Worm (Caenorhabditis elegans) whole organism, L3 larva: ENCODE data around the gene T01B11.1.
A peak's percentile ranks its signal among the peaks of the same experiment; 100 is the strongest.

Experiments
- R02D3.7 ChIP-seq: fragments of 150-350 bp; optimal IDR thresholded peaks from 2 replicates; lab custom pipeline; 2014; ENCODE audit warnings: missing biosample characterization, missing genetic modification characterization
- ZK546.5 ChIP-seq: sonication (generic microtip); optimal IDR thresholded peaks from 2 replicates; lab custom pipeline; 2017; ENCODE audit warnings: missing biosample characterization, missing genetic modification characterization
- aly-2 ChIP-seq: fragments of 150-350 bp; optimal IDR thresholded peaks from 2 replicates; lab custom pipeline; 2014; ENCODE audit warnings: missing biosample characterization, missing genetic modification characterization
- ama-1 ChIP-seq: fragments of 150-350 bp; optimal IDR thresholded peaks from 2 replicates; lab custom pipeline; 2018
- ceh-16 ChIP-seq: sonication (generic microtip); optimal IDR thresholded peaks from 2 replicates; lab custom pipeline; 2017; ENCODE audit warnings: missing biosample characterization, missing genetic modification characterization
- ceh-28 ChIP-seq: fragments of 150-350 bp; optimal IDR thresholded peaks from 2 replicates; lab custom pipeline; 2014; ENCODE audit warnings: missing biosample characterization, missing genetic modification reagents, missing genetic modification characterization
- ceh-82 ChIP-seq: fragments of 150-350 bp; optimal IDR thresholded peaks from 2 replicates; lab custom pipeline; 2014; ENCODE audit warnings: missing biosample characterization, missing genetic modification characterization
- ceh-9 ChIP-seq: sonication (generic microtip); optimal IDR thresholded peaks from 2 replicates; lab custom pipeline; 2018; ENCODE audit warnings: missing biosample characterization, missing genetic modification characterization
- daf-12 ChIP-seq: fragments of 150-350 bp; optimal IDR thresholded peaks from 2 replicates; lab custom pipeline; 2014; ENCODE audit warnings: missing biosample characterization, missing genetic modification reagents, missing genetic modification characterization
- egl-27 ChIP-seq: sonication (generic microtip); optimal IDR thresholded peaks from 4 replicates; lab custom pipeline; 2017; ENCODE audit warnings: missing biosample characterization, missing genetic modification reagents, missing genetic modification characterization
- egl-5 ChIP-seq: fragments of 150-350 bp; optimal IDR thresholded peaks from 2 replicates; lab custom pipeline; 2017; ENCODE audit warnings: missing biosample characterization, missing genetic modification reagents, missing genetic modification characterization, inconsistent platforms
- elt-1 ChIP-seq: fragments of 150-350 bp; optimal IDR thresholded peaks from 2 replicates; lab custom pipeline; 2014; ENCODE audit warnings: missing biosample characterization, missing genetic modification characterization
- elt-2 ChIP-seq: sonication (generic microtip); optimal IDR thresholded peaks from 2 replicates; lab custom pipeline; 2016; ENCODE audit warnings: missing genetic modification reagents, mild to moderate bottlenecking, missing genetic modification characterization, missing compliant biosample characterization
- elt-3 ChIP-seq, 3 experiments: fragments of 150-350 bp in 1 of 3; sonication (generic microtip) in 2 of 3; optimal IDR thresholded peaks; 2 replicates in 2 of 3; 4 replicates in 1 of 3; lab custom pipeline; 2014 to 2017; ENCODE audit warnings: missing biosample characterization in 3 of 3, missing genetic modification characterization in 3 of 3
- eor-1 ChIP-seq, 2 experiments: fragments of 150-350 bp; optimal IDR thresholded peaks; 2 replicates each; lab custom pipeline; 2014 to 2018; ENCODE audit warnings: missing biosample characterization in 2 of 2, missing genetic modification characterization in 2 of 2
- fkh-10 ChIP-seq: sonication (generic microtip); optimal IDR thresholded peaks from 2 replicates; lab custom pipeline; 2017; ENCODE audit warnings: missing biosample characterization, missing genetic modification reagents, missing genetic modification characterization
- fkh-2 ChIP-seq: fragments of 150-350 bp; optimal IDR thresholded peaks from 2 replicates; lab custom pipeline; 2014; ENCODE audit warnings: missing biosample characterization, missing genetic modification reagents, missing genetic modification characterization
- fos-1 ChIP-seq: fragments of 150-350 bp; optimal IDR thresholded peaks from 2 replicates; lab custom pipeline; 2014; ENCODE audit warnings: missing biosample characterization, missing genetic modification characterization
- hmg-11 ChIP-seq: sonication (generic microtip); optimal IDR thresholded peaks from 2 replicates; lab custom pipeline; 2016; ENCODE audit warnings: missing genetic modification characterization, missing compliant biosample characterization
- jun-1 ChIP-seq: fragments of 150-350 bp; optimal IDR thresholded peaks from 2 replicates; lab custom pipeline; 2014; ENCODE audit warnings: missing biosample characterization, missing genetic modification reagents, missing genetic modification characterization
- lin-15B ChIP-seq: fragments of 150-350 bp; optimal IDR thresholded peaks from 2 replicates; lab custom pipeline; 2014; ENCODE audit warnings: missing biosample characterization, missing genetic modification characterization
- lin-39 ChIP-seq: fragments of 150-350 bp; optimal IDR thresholded peaks from 2 replicates; lab custom pipeline; 2018; ENCODE audit warnings: missing biosample characterization, missing genetic modification reagents, missing genetic modification characterization
- lsy-12 ChIP-seq: sonication (generic microtip); optimal IDR thresholded peaks from 2 replicates; lab custom pipeline; 2016; ENCODE audit warnings: mild to moderate bottlenecking, missing genetic modification characterization, missing compliant biosample characterization
- mdl-1 ChIP-seq: fragments of 150-350 bp; optimal IDR thresholded peaks from 2 replicates; lab custom pipeline; 2014; ENCODE audit warnings: missing biosample characterization, missing genetic modification characterization
- mml-1 ChIP-seq: fragments of 150-350 bp; sonication (generic microtip); optimal IDR thresholded peaks from 3 replicates; lab custom pipeline; 2014; ENCODE audit warnings: missing biosample characterization, missing genetic modification characterization
- nfya-1 ChIP-seq: sonication (generic microtip); optimal IDR thresholded peaks from 2 replicates; lab custom pipeline; 2017; ENCODE audit warnings: missing genetic modification characterization, mild to moderate bottlenecking, missing compliant biosample characterization, antibody characterized with exemption, moderate library complexity; ENCODE audit not compliant: insufficient read depth
- nhr-11 ChIP-seq: fragments of 150-350 bp; optimal IDR thresholded peaks from 2 replicates; lab custom pipeline; 2014; ENCODE audit warnings: missing biosample characterization, missing genetic modification characterization
- nhr-12 ChIP-seq: fragments of 150-350 bp; optimal IDR thresholded peaks from 2 replicates; lab custom pipeline; 2014; ENCODE audit warnings: missing biosample characterization, missing genetic modification characterization
- nhr-23 ChIP-seq: fragments of 150-350 bp; optimal IDR thresholded peaks from 2 replicates; lab custom pipeline; 2014; ENCODE audit warnings: missing biosample characterization, missing genetic modification reagents, missing genetic modification characterization
- nhr-237 ChIP-seq: fragments of 150-350 bp; optimal IDR thresholded peaks from 2 replicates; lab custom pipeline; 2014; ENCODE audit warnings: missing biosample characterization, missing genetic modification characterization
- nhr-25 ChIP-seq: sonication (generic microtip); optimal IDR thresholded peaks from 2 replicates; lab custom pipeline; 2017; ENCODE audit warnings: missing biosample characterization, missing genetic modification characterization
- nhr-28 ChIP-seq: fragments of 150-350 bp; optimal IDR thresholded peaks from 2 replicates; lab custom pipeline; 2014; ENCODE audit warnings: missing biosample characterization, missing genetic modification characterization
- nhr-43 ChIP-seq: sonication (generic microtip); optimal IDR thresholded peaks from 2 replicates; lab custom pipeline; 2016; ENCODE audit warnings: mild to moderate bottlenecking, missing genetic modification characterization, missing compliant biosample characterization; ENCODE audit not compliant: poor library complexity, severe bottlenecking
- nhr-67 ChIP-seq: fragments of 150-350 bp; optimal IDR thresholded peaks from 2 replicates; lab custom pipeline; 2014; ENCODE audit warnings: missing biosample characterization, missing genetic modification characterization
- nhr-76 ChIP-seq: fragments of 150-350 bp; sonication (generic microtip); optimal IDR thresholded peaks from 5 replicates; lab custom pipeline; 2014; ENCODE audit warnings: missing biosample characterization, missing genetic modification characterization
- nhr-77 ChIP-seq: fragments of 150-350 bp; optimal IDR thresholded peaks from 2 replicates; lab custom pipeline; 2014; ENCODE audit warnings: missing biosample characterization, missing genetic modification characterization
- pha-4 ChIP-seq: fragments of 150-350 bp; optimal IDR thresholded peaks from 2 replicates; lab custom pipeline; 2014; ENCODE audit warnings: missing biosample characterization, missing genetic modification reagents, missing genetic modification characterization
- pqm-1 ChIP-seq: fragments of 150-350 bp; optimal IDR thresholded peaks from 2 replicates; lab custom pipeline; 2017; ENCODE audit warnings: missing biosample characterization, missing genetic modification characterization, inconsistent platforms
- sea-2 ChIP-seq: fragments of 150-350 bp; sonication (generic microtip); optimal IDR thresholded peaks from 4 replicates; lab custom pipeline; 2014; ENCODE audit warnings: missing biosample characterization, missing genetic modification reagents, missing genetic modification characterization
- skn-1 ChIP-seq: fragments of 150-350 bp; optimal IDR thresholded peaks from 2 replicates; lab custom pipeline; 2014; ENCODE audit warnings: missing biosample characterization, missing genetic modification characterization
- snpc-4 ChIP-seq: fragments of 150-350 bp; optimal IDR thresholded peaks from 2 replicates; lab custom pipeline; 2014; ENCODE audit warnings: missing biosample characterization, missing genetic modification characterization
- tbx-2 ChIP-seq: sonication (generic microtip); optimal IDR thresholded peaks from 2 replicates; lab custom pipeline; 2016; ENCODE audit warnings: mild to moderate bottlenecking, missing genetic modification characterization, missing compliant biosample characterization
- unc-39 ChIP-seq: sonication (generic microtip); optimal IDR thresholded peaks from 4 replicates; lab custom pipeline; 2017; ENCODE audit warnings: missing biosample characterization, missing genetic modification characterization
- unc-62 ChIP-seq: fragments of 150-350 bp; sonication (generic microtip); optimal IDR thresholded peaks from 4 replicates; lab custom pipeline; 2014; ENCODE audit warnings: missing biosample characterization, missing genetic modification reagents, missing genetic modification characterization
- zag-1 ChIP-seq: fragments of 150-350 bp; optimal IDR thresholded peaks from 2 replicates; lab custom pipeline; 2014; ENCODE audit warnings: missing biosample characterization, missing genetic modification characterization
- ztf-11 ChIP-seq: fragments of 150-350 bp; optimal IDR thresholded peaks from 2 replicates; lab custom pipeline; 2014; ENCODE audit warnings: missing biosample characterization, missing genetic modification characterization
- ztf-4 ChIP-seq: fragments of 150-350 bp; optimal IDR thresholded peaks from 2 replicates; lab custom pipeline; 2014; ENCODE audit warnings: missing biosample characterization, missing genetic modification characterization

The T01B11.1 gene

ce11 chrIV:8432709-8433108, 14.3 kb upstream of the T01B11.1 start, which contains the start of the genes T26A8.4 and pdtf-1:
TSS of gene T26A8.4 (minus strand) at chrIV:8432893.
TSS of gene pdtf-1 (plus strand) at chrIV:8433038.
- TF ChIP-seq daf-12, result no peak
- no peak for TF ChIP-seq ztf-11 (tag; lab: Kevin White, UChicago)
- TF ChIP-seq sea-2, result peak; percentile 2
- peak; percentile 46 for TF ChIP-seq fos-1 (tag; lab: Kevin White, UChicago)
- TF ChIP-seq skn-1 (tag; lab: Kevin White, UChicago), result peak; percentile 94
- TF ChIP-seq elt-2 (tag; lab: Kevin White, UChicago), result peak; percentile 77
- no peak for TF ChIP-seq ZK546.5
- no peak for TF ChIP-seq nhr-12 (tag; lab: Kevin White, UChicago)
- TF ChIP-seq nhr-28 (tag; lab: Kevin White, UChicago), result peak; percentile 22
- TF ChIP-seq nhr-77 (tag; lab: Kevin White, UChicago), result peak; percentile 60
- peak; percentile 94 for TF ChIP-seq ama-1 (lab: Kevin White, UChicago)
- no peak for TF ChIP-seq nhr-237 (tag; lab: Kevin White, UChicago)
- peak; percentile 87 for TF ChIP-seq pqm-1
- peak; percentile 93 for TF ChIP-seq nhr-43 (tag; lab: Kevin White, UChicago)
- peak; percentile 57 for TF ChIP-seq fkh-10 (GFP tag; lab: Kevin White, UChicago)
- peak; percentile 85 for TF ChIP-seq nhr-11 (tag; lab: Kevin White, UChicago)
- no peak for TF ChIP-seq aly-2
- peak; percentile 68 for TF ChIP-seq nhr-76 (tag; lab: Kevin White, UChicago)
- TF ChIP-seq zag-1, result peak; percentile 68
- peak; percentile 92 for TF ChIP-seq lsy-12
- TF ChIP-seq lin-39 (tag; lab: Kevin White, UChicago), result peak; percentile 98
- no peak for TF ChIP-seq nhr-67 (tag; lab: Kevin White, UChicago)
- TF ChIP-seq nhr-23, result peak; percentile 99
- TF ChIP-seq snpc-4 (tag; lab: Kevin White, UChicago), result peak; percentile 94
- peak; percentile 94 for TF ChIP-seq egl-5 (tag; lab: Kevin White, UChicago)
- peak; percentile 75 for TF ChIP-seq hmg-11 (tag; lab: Kevin White, UChicago)
- TF ChIP-seq ceh-16 (tag; lab: Kevin White, UChicago), result no peak
- TF ChIP-seq nhr-25, result peak; percentile 99
- peak; percentile 64 for TF ChIP-seq tbx-2 (tag; lab: Kevin White, UChicago)
- TF ChIP-seq jun-1 (tag; lab: Kevin White, UChicago), result peak; percentile 93
- peak; percentile 86 for TF ChIP-seq ceh-28
- no peak for TF ChIP-seq eor-1 (tag; optimal IDR thresholded peaks at IDR 0.05; lab: Kevin White, UChicago)
- TF ChIP-seq pha-4 (tag; lab: Kevin White, UChicago), result peak; percentile 99
- no peak for TF ChIP-seq fkh-2 (tag; lab: Kevin White, UChicago)
- peak; percentile 82 for TF ChIP-seq ceh-82 (tag; lab: Kevin White, UChicago)
- TF ChIP-seq unc-39 (tag; lab: Kevin White, UChicago), result no peak
- TF ChIP-seq mdl-1, result peak; percentile 85
- peak; percentile 94 for TF ChIP-seq lin-15B (tag; lab: Kevin White, UChicago)
- TF ChIP-seq ztf-4, result peak; percentile 77
- no peak for TF ChIP-seq mml-1 (tag; lab: Kevin White, UChicago)
- no peak for TF ChIP-seq ceh-9 (tag; lab: Kevin White, UChicago)
- TF ChIP-seq elt-3 (tag; optimal IDR thresholded peaks at IDR 0.05; lab: Kevin White, UChicago), result peak; percentile 1 to 86 (median 40)
- TF ChIP-seq nfya-1 (tag; lab: Kevin White, UChicago), result peak; percentile 100
- TF ChIP-seq elt-1, result peak; percentile 39
- TF ChIP-seq unc-62, result peak; percentile 20
- peak; percentile 79 for TF ChIP-seq egl-27 (tag; lab: Kevin White, UChicago)
- TF ChIP-seq R02D3.7 (tag; lab: Kevin White, UChicago), result peak; percentile 89
- TF ChIP-seq, all 47 proteins: peak for 34
